Worm (Caenorhabditis elegans): ENCODE results near the gene mltn-3.

mltn-3 gene

DNA sequence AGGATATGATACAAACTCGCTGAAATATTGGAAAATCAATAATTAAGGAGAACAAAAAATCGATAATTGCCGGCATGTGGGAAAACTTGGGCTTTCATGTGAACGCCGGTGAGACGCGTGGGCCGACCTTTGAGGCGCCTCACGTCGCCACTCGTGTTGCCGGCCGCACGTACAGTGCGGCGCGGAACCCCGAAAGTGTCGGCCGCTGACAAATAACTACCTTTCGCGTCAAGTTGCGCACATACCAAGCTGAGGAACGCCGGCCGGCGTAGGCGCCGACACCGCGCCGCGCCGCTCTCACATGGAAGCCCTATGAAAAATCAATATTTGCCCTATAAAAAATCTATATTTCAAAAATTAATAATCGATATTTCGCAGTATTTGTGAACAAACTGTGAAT lies 22.1 kb downstream of the mltn-3 start:
- TF ChIP-seq tbx-2 (tag; optimal IDR thresholded peaks at IDR 0.05), result no peak
- TF ChIP-seq ztf-11 (tag; optimal IDR thresholded peaks at IDR 0.05), result no peak
- TF ChIP-seq daf-12 (tag; optimal IDR thresholded peaks at IDR 0.05), result no peak
- peak; percentile 24 for TF ChIP-seq ceh-28 (tag; optimal IDR thresholded peaks at IDR 0.05)
- no peak for TF ChIP-seq ama-1 (optimal IDR thresholded peaks at IDR 0.05)
- no peak for TF ChIP-seq nhr-77 (tag; optimal IDR thresholded peaks at IDR 0.05)
- no peak for TF ChIP-seq lin-39 (tag; optimal IDR thresholded peaks at IDR 0.05)

DNA sequence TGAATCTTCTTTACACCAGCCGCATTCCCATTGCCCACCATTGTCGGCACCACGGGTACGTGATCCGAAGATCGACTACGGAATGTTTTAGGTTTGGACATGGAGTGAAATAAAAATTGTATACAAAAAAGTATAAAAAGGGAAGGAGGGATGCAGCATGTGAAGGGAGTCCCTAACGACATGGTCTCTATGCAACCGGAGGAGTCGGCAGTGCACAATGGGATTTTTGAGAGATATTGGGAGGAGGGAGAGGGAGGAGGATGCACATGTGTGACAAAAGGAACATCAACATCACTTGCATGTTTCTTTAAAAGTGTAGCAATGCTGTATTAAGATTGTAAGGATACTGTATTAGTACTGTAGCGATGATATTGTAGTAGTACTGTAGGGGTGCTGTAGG lies 23.4 kb downstream of the mltn-3 start, which contains the start of gene W07G1.1:
W07G1.1 (minus strand) TSS at position 101 of the 400 bp plus-strand sequence.
- TF ChIP-seq lsy-12 (tag; optimal IDR thresholded peaks at IDR 0.05) (no peak), nhr-237 (tag; optimal IDR thresholded peaks at IDR 0.05) (no peak), nhr-77 (tag; optimal IDR thresholded peaks at IDR 0.05) (no peak), lin-15B (tag; optimal IDR thresholded peaks at IDR 0.05) (no peak), nhr-76 (tag; optimal IDR thresholded peaks at IDR 0.05) (no peak), R02D3.7 (tag; optimal IDR thresholded peaks at IDR 0.05) (no peak), mml-1 (tag; optimal IDR thresholded peaks at IDR 0.05) (no peak)

DNA sequence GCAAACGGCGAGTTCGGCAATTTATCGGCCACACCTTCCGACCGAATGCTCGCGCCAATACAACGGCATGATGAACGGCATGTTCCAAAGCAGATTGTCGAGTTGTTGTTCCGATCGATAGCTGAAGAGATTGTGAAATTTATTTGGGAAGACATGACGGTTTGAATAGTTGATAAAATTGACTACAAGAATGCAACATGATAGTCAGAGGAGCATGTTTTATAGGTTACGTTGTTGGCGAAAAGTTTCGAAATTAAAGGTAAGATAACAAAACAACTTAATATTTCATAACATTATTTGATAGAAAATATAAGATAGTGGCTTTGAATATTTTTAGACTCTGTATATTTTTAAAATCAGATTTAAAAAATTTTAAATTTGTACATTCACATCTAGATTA lies 29.4 kb downstream of the mltn-3 start:
- TF ChIP-seq elt-2 (tag; optimal IDR thresholded peaks at IDR 0.05) (peak; percentile 53), zag-1 (tag; optimal IDR thresholded peaks at IDR 0.05) (no peak)

DNA sequence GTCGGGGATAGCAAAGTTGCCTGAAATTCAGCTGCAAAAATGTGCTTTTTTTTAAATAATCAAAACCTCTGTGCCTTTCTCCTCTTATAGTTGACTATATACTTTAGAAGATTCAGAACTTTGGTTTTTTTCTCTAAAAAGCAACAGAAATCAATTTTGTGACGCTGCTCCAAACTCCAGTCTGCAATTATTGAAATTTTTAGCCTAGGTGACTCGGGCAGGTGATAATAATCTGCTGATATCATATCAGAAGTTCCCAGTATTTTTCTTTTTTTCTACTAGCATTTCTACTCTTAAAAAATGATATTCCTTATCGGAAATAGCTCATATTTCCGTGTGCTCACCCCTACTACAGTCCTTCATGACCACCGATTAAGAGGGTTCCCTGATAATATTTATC lies 33.1 kb downstream of the mltn-3 start, which contains the start of gene sre-44:
sre-44 (plus strand) TSS at position 301 of the 400 bp plus-strand sequence.
- TF ChIP-seq hmg-11 (tag; optimal IDR thresholded peaks at IDR 0.05) (no peak), ztf-4 (tag; optimal IDR thresholded peaks at IDR 0.05) (no peak), fos-1 (tag; optimal IDR thresholded peaks at IDR 0.05) (no peak), eor-1 (tag; optimal IDR thresholded peaks at IDR 0.05) (no peak), elt-2 (tag; optimal IDR thresholded peaks at IDR 0.05) (peak; percentile 49)

DNA sequence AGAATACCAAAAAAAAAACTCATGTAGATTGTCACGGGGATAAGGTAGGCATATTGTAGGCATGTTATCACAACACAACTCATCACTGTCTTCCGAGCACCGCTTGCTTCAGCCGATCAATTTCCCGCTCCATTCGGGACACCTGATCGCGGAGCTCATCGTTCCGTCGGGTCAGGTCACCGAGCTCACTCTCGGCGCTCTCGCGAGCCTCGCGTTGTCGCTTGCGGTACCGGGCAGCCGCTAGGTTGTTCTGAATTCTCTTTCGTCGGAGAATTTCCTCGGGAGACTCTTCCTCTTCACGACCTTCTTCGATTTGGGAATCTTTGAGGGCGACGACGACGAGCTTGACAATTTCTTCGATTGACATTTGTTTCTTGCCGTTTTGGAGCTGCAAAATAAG lies 35.8 kb downstream of the mltn-3 start:
- TF ChIP-seq nhr-237 (tag; optimal IDR thresholded peaks at IDR 0.05) (no peak), egl-5 (tag; optimal IDR thresholded peaks at IDR 0.05) (no peak), nhr-43 (tag; optimal IDR thresholded peaks at IDR 0.05; ENCODE audit: poor library complexity, severe bottlenecking) (no peak), nhr-11 (tag; optimal IDR thresholded peaks at IDR 0.05) (no peak), zag-1 (tag; optimal IDR thresholded peaks at IDR 0.05) (no peak), unc-39 (tag; optimal IDR thresholded peaks at IDR 0.05) (no peak), elt-2 (tag; optimal IDR thresholded peaks at IDR 0.05) (no peak), ceh-9 (tag; optimal IDR thresholded peaks at IDR 0.05) (no peak), fkh-2 (tag; optimal IDR thresholded peaks at IDR 0.05) (no peak), nfya-1 (tag; optimal IDR thresholded peaks at IDR 0.05; ENCODE audit: insufficient read depth) (no peak)

DNA sequence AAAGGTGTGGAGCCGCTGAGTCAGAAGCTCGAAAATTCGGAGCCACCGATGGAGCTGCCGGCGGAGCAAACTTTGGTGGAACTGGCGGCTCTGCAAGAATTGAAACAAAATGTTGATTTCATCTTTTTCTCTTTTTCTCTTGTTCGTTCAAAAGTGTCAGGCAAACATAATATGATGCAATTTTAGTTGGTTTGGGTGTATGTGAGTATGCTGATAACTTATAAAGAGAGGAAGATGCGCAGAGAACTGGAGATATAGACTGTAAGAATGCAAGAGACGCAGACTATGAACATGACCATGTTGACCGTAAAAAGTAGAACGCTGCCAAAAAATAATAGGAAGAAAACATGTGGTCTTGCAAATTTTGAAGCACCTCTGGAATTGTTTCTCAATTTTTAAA lies 37.9 kb downstream of the mltn-3 start:
- TF ChIP-seq eor-1 (tag; optimal IDR thresholded peaks at IDR 0.05) (no peak), pqm-1 (tag; optimal IDR thresholded peaks at IDR 0.05) (peak; percentile 78), snpc-4 (tag; optimal IDR thresholded peaks at IDR 0.05) (peak; percentile 62), jun-1 (tag; optimal IDR thresholded peaks at IDR 0.05) (peak; percentile 12), pha-4 (tag; optimal IDR thresholded peaks at IDR 0.05) (peak; percentile 75), elt-2 (tag; optimal IDR thresholded peaks at IDR 0.05) (peak; percentile 91), fos-1 (tag; optimal IDR thresholded peaks at IDR 0.05) (no peak)

DNA sequence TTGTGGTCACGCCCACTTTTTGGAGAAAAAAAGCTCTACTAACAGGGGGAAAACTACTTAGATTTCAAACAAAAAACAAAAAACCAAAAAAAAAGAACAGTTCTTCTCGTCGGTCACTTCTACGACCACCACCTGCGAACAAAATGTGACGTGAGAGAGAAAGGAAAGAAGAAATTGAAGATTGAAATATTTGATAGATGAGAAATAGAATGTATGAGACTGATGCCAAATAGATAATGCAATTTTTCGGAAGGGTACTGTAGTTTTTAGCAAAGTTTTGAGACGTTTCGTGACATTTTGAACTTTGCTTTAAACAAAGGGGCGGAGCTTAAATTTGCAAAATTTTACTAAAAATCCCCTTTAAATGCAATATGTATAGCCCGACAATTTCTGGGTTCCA lies 38.8 kb downstream of the mltn-3 start:
- TF ChIP-seq mdl-1 (tag; optimal IDR thresholded peaks at IDR 0.05) (no peak), elt-1 (tag; optimal IDR thresholded peaks at IDR 0.05) (peak; percentile 45), elt-2 (tag; optimal IDR thresholded peaks at IDR 0.05) (peak; percentile 38), unc-62 (GFP tag; optimal IDR thresholded peaks at IDR 0.05) (no peak), egl-5 (tag; optimal IDR thresholded peaks at IDR 0.05) (no peak), nhr-25 (tag; optimal IDR thresholded peaks at IDR 0.05) (peak; percentile 2)

Data from whole organism, L3 larva.